Worm (Caenorhabditis elegans): ENCODE results near the gene T04F8.7.

Gene T04F8.7

DNA sequence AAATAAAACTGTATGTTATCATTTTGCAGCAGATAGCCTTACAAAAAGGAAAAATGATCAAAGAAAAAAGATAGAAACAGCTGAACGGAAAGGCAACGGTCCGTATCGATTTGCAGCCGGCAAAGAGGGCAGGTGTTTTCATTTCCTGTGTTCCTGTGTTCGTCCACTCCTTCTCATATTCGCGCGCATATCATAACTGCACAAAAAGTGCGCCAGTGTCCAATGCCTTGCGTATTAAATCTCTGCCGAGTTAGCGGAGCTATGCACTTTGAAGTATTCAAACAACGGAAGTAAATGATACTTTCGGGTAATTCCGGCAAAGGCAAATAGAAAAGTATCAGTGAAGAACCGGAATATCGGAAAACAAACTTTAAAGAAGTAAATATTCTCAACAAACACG, 18.2 kb downstream of the T04F8.7 start (continued):
- TF ChIP-seq rnt-1 (tag; optimal IDR thresholded peaks at IDR 0.05) (no peak), pqm-1 (tag; optimal IDR thresholded peaks at IDR 0.05) (no peak), pax-1 (tag; optimal IDR thresholded peaks at IDR 0.05) (no peak), C38D4.7 (GFP tag; optimal IDR thresholded peaks at IDR 0.05) (no peak)

DNA sequence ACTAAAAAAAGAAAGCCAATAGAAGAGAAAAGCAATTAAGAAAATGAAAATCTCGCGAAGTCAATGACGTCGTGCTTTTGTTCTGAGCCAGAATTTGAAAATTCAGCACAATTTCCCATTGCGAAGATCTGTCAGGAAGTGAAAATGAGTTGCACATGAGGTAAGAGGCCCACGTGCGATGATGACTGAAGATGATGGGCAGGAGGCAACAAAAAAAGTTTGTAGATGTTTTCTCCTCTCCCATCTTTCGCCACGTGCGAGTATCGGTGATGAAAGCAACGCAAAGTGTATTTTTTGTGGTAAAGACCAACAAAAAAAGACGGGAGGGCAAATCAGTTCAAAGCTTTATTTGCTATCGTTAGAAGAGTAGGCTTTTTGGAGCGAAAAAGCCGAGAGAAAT, 18.7 kb downstream of the T04F8.7 start:
- TF ChIP-seq ceh-6 (GFP tag; optimal IDR thresholded peaks at IDR 0.05): no peak
- TF ChIP-seq ceh-34 (tag; optimal IDR thresholded peaks at IDR 0.05): no peak
- no peak for TF ChIP-seq madf-2 (tag; optimal IDR thresholded peaks at IDR 0.05)
- TF ChIP-seq zip-5 (tag; optimal IDR thresholded peaks at IDR 0.05): no peak
- no peak for TF ChIP-seq dmd-4 (tag; optimal IDR thresholded peaks at IDR 0.05; ENCODE audit: borderline replicate concordance)
- TF ChIP-seq elt-4 (tag; optimal IDR thresholded peaks at IDR 0.05): no peak
- no peak for TF ChIP-seq hlh-13 (GFP tag; optimal IDR thresholded peaks at IDR 0.05)
- no peak for TF ChIP-seq ttx-3 (tag; optimal IDR thresholded peaks at IDR 0.05)
- no peak for TF ChIP-seq K02D7.2 (tag; optimal IDR thresholded peaks at IDR 0.05)
- TF ChIP-seq ceh-22 (tag; optimal IDR thresholded peaks at IDR 0.05): no peak
- no peak for TF ChIP-seq unc-55 (GFP tag; optimal IDR thresholded peaks at IDR 0.05)
- no peak for TF ChIP-seq hlh-15 (tag; optimal IDR thresholded peaks at IDR 0.05)
- TF ChIP-seq C38D4.7 (GFP tag; optimal IDR thresholded peaks at IDR 0.05): no peak

DNA sequence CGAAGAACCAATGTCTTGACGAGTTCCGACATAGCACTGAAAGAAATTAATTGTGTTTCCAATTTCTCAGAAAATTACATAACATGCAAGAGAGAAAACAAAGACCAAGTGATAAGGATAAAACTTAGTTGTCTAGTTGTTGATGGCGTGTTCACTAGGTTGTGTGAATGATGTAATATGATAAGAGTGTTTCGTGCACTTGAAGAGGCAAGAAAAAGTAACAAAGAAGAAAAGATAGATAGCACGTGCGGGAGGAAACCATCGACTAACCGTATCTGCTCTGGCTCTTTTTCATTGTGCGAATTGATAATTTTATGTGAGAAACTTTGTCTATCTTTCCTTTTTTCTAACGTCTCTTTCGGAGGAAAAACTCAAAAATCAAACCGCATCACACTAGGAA, 19.2 kb downstream of the T04F8.7 start, which contains the start of gene sfxn-1.5:
TSS of gene sfxn-1.5 (minus strand) at position 36 of the 400 bp plus-strand sequence.
- TF ChIP-seq ama-1 (optimal IDR thresholded peaks at IDR 0.05) (no peak), hlh-6 (tag; optimal IDR thresholded peaks at IDR 0.05) (no peak), elt-2 (tag; optimal IDR thresholded peaks at IDR 0.05) (peak; percentile 97), ceh-22 (tag; optimal IDR thresholded peaks at IDR 0.05) (no peak), pat-9 (tag; optimal IDR thresholded peaks at IDR 0.05) (no peak), nhr-11 (tag; optimal IDR thresholded peaks at IDR 0.05) (no peak), pha-4 (tag; optimal IDR thresholded peaks at IDR 0.05) (no peak), hlh-8 (tag; optimal IDR thresholded peaks at IDR 0.05) (no peak)

DNA sequence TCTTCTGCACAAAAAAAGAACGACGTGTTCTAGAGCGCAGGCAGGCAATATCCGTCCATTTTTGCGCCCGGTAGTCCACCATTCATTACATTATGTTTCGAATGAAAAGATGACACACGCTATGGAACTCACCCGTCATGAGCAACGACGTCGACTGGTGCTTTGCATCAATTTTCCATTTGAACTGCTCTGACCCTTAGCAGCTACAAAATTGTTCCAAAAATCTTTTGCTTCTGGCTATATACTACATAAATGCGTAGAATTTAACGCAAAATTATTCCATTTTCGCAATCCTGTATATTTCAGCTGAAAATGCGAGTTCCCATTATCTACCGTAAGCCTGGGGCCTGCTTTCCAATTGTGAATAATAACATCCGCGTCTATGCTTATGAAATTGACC, 22.4 kb downstream of the T04F8.7 start, which contains the start of gene T04F8.3:
TSS of gene T04F8.3 (plus strand) at position 301 of the 400 bp plus-strand sequence.
- no peak for TF ChIP-seq unc-86 (tag; optimal IDR thresholded peaks at IDR 0.05)
- no peak for TF ChIP-seq gmeb-2 (tag; optimal IDR thresholded peaks at IDR 0.05)
- TF ChIP-seq hlh-30 (tag; optimal IDR thresholded peaks at IDR 0.05; ENCODE audit: insufficient read depth): no peak
- no peak for TF ChIP-seq nhr-11 (tag; optimal IDR thresholded peaks at IDR 0.05)
- no peak for TF ChIP-seq odd-2 (tag; optimal IDR thresholded peaks at IDR 0.05)
- TF ChIP-seq mec-3 (tag; optimal IDR thresholded peaks at IDR 0.05; ENCODE audit: borderline replicate concordance): no peak
- TF ChIP-seq sox-4 (tag; optimal IDR thresholded peaks at IDR 0.05): no peak
- TF ChIP-seq ceh-9 (tag; optimal IDR thresholded peaks at IDR 0.05): no peak
- TF ChIP-seq ceh-22 (tag; optimal IDR thresholded peaks at IDR 0.05): no peak
- no peak for TF ChIP-seq T23F11.4 (GFP tag; optimal IDR thresholded peaks at IDR 0.05)
- TF ChIP-seq pax-1 (tag; optimal IDR thresholded peaks at IDR 0.05): no peak
- no peak for TF ChIP-seq ceh-19 (GFP tag; optimal IDR thresholded peaks at IDR 0.05)

DNA sequence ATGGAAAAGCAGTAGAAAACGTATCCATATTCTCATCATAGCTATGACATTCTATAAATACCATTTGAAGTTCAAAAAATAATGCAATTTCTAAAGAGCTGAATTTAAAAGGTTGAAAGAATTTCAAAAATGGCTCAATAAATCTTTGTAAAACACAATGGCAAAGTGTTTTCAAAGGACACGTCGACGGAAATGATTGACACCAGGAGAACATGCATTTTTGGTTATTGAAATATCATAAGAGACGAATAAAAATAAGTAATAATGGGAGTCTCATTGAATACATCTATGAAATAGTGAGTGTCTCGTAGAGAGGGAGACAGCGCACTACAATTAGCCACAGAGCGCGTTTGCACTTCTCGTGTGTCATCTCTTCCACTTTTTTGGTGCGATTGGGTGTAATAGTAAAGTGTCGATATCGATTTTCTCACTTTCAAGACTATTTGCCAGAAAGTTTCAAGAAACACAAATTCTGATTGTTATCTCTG, 24.2 kb downstream of the T04F8.7 start, which contains the start of gene T04F8.2:
TSS of gene T04F8.2 (minus strand) at position 51 of the 488 bp plus-strand sequence.
- TF ChIP-seq nfya-1 (tag; optimal IDR thresholded peaks at IDR 0.05) (peak; percentile 53), hlh-30 (tag; optimal IDR thresholded peaks at IDR 0.05; ENCODE audit: insufficient read depth) (peak; percentile 14), mec-3 (tag; optimal IDR thresholded peaks at IDR 0.05; ENCODE audit: borderline replicate concordance) (no peak), unc-55 (GFP tag; optimal IDR thresholded peaks at IDR 0.05) (peak; percentile 33), sdc-2 (tag; optimal IDR thresholded peaks at IDR 0.05) (peak; percentile 32), ceh-31 (tag; optimal IDR thresholded peaks at IDR 0.05) (peak; percentile 57), tbx-2 (tag; optimal IDR thresholded peaks at IDR 0.05) (peak; percentile 5), ceh-30 (tag; optimal IDR thresholded peaks at IDR 0.05) (no peak), unc-42 (tag; optimal IDR thresholded peaks at IDR 0.05) (peak; percentile 17), ceh-48 (tag; optimal IDR thresholded peaks at IDR 0.05) (peak; percentile 32)

All from whole organism, late embryonic.